3 fruit fly cellular contexts compared by ENCODE assay signal in the genomic region with DNA sequence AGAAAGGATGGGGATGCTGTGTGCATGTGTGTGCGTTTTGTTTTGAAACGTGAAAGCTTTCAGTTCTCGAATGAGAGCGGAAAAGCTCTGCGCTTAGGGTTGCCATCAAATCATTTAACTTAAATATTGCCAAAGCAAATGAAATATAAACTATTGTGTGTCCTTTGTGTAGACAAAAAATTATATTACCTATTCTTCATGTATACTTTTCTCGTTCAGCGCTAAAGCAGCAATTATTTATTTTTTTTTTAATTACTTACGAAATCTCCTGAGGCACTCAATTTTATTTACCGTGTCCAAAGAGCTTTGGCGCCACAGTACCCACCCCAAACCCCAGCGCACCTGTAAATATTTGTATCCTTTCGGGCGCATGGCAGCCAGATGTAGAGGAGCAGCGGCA.
TF ChIP-seq lines count a peak whose summit lies in the region.

No protein-coding gene starts in this region.

TF ChIP-seq in whole organism, adult, 20 proteins besides CTCF, POLR2A, EP300 and RAD21 (continued from another document):
- TF ChIP-seq Clk (GFP tag; optimal IDR thresholded peaks at IDR 0.05; lab: Kevin White, UChicago) = peak; percentile 52

TF ChIP-seq in whole organism, embryonic, 481 proteins besides CTCF, POLR2A, EP300 and RAD21 (continued from another document and continues in another):
- TF ChIP-seq CG13424 (tag; optimal IDR thresholded peaks at IDR 0.05; lab: Kevin White, UChicago) = peak; percentile 50
- no peak for TF ChIP-seq jing (GFP tag; optimal IDR thresholded peaks at IDR 0.05; lab: Kevin White, UChicago)
- TF ChIP-seq zf30C (GFP tag; optimal IDR thresholded peaks at IDR 0.05; lab: Kevin White, UChicago) = peak; percentile 33
- TF ChIP-seq Fer3 (tag; optimal IDR thresholded peaks at IDR 0.05; lab: Kevin White, UChicago) = peak; percentile 39
- no peak for TF ChIP-seq Mes4 (GFP tag; optimal IDR thresholded peaks at IDR 0.05; lab: Kevin White, UChicago)
- TF ChIP-seq her (GFP tag; optimal IDR thresholded peaks at IDR 0.05; lab: Kevin White, UChicago) = no peak
- peak; percentile 45 for TF ChIP-seq HHEX (GFP tag; optimal IDR thresholded peaks at IDR 0.05; lab: Kevin White, UChicago)
- no peak for TF ChIP-seq corto (GFP tag; optimal IDR thresholded peaks at IDR 0.05; lab: Kevin White, UChicago)
- TF ChIP-seq Hr51 (GFP tag; optimal IDR thresholded peaks at IDR 0.05; lab: Kevin White, UChicago) = peak in 1 of 2 experiments; percentile 53
- no peak for TF ChIP-seq CG32767 (GFP tag; IDR thresholded peaks at IDR 0.05; lab: Robert Waterston, UW)
- no peak for TF ChIP-seq CG1233 (GFP tag; optimal IDR thresholded peaks at IDR 0.05; lab: Kevin White, UChicago)
- TF ChIP-seq ash1 (GFP tag; optimal IDR thresholded peaks at IDR 0.05; lab: Kevin White, UChicago) = no peak
- no peak for TF ChIP-seq knrl (GFP tag; IDR thresholded peaks at IDR 0.05; lab: Robert Waterston, UW; ENCODE audit: partially characterized antibody)
- TF ChIP-seq Optix (GFP tag; IDR thresholded peaks at IDR 0.05; lab: Robert Waterston, UW) = no peak
- no peak for TF ChIP-seq CG2875 (GFP tag; optimal IDR thresholded peaks at IDR 0.05; lab: Kevin White, UChicago)
- TF ChIP-seq nmo (GFP tag; optimal IDR thresholded peaks at IDR 0.05; lab: Kevin White, UChicago) = no peak
- 0 out of 3 replicates have a peak, but pooled peaks have one; percentile 12 for TF ChIP-seq CG6175 (GFP tag; IDR thresholded peaks at IDR 0.05; lab: Robert Waterston, UW)
- TF ChIP-seq zen (tag; optimal IDR thresholded peaks at IDR 0.05; lab: Kevin White, UChicago) = no peak
- TF ChIP-seq Lhr (GFP tag; optimal IDR thresholded peaks at IDR 0.05; lab: Kevin White, UChicago) = no peak
- TF ChIP-seq E2f1 (GFP tag; IDR thresholded peaks at IDR 0.05; lab: Robert Waterston, UW) = 0 out of 2 replicates have a peak, but pooled peaks have one; percentile 31
- peak; percentile 11 for TF ChIP-seq Abd-B (GFP tag; optimal IDR thresholded peaks at IDR 0.05; lab: Kevin White, UChicago)
- TF ChIP-seq Ssrp (tag; optimal IDR thresholded peaks at IDR 0.05; lab: Kevin White, UChicago) = no peak
- TF ChIP-seq bcd (GFP tag; optimal IDR thresholded peaks at IDR 0.05; lab: Kevin White, UChicago) = peak; percentile 40
- TF ChIP-seq CG6689 (GFP tag; IDR thresholded peaks at IDR 0.05; lab: Robert Waterston, UW) = peak; percentile 49
- peak; percentile 51; the same call in 1 of the 2 replicates for TF ChIP-seq al (GFP tag; IDR thresholded peaks at IDR 0.05; lab: Robert Waterston, UW)
- TF ChIP-seq CG10543 (GFP tag; optimal IDR thresholded peaks at IDR 0.05; lab: Kevin White, UChicago) = peak; percentile 39
- TF ChIP-seq sim (GFP tag; IDR thresholded peaks at IDR 0.05; lab: Robert Waterston, UW) = no peak
- TF ChIP-seq Deaf1 (tag; optimal IDR thresholded peaks at IDR 0.05; lab: Kevin White, UChicago) = no peak
- TF ChIP-seq nom (GFP tag; optimal IDR thresholded peaks at IDR 0.05; lab: Kevin White, UChicago) = no peak
- TF ChIP-seq dysf (GFP tag; IDR thresholded peaks at IDR 0.05; lab: Robert Waterston, UW) = peak; percentile 64
- no peak for TF ChIP-seq Spps (tag; optimal IDR thresholded peaks at IDR 0.05; lab: Kevin White, UChicago)
- TF ChIP-seq CG9215 (GFP tag; IDR thresholded peaks at IDR 0.05; lab: Robert Waterston, UW) = peak; percentile 54; the same call in 1 of the 2 replicates
- no peak for TF ChIP-seq Bgb (GFP tag; IDR thresholded peaks at IDR 0.05; lab: Robert Waterston, UW; ENCODE audit: partially characterized antibody)
- peak; percentile 20 for TF ChIP-seq D19B (GFP tag; optimal IDR thresholded peaks at IDR 0.05; lab: Kevin White, UChicago)
- TF ChIP-seq CG1529 (GFP tag; optimal IDR thresholded peaks at IDR 0.05; lab: Kevin White, UChicago) = no peak
- peak; percentile 46 for TF ChIP-seq pho (GFP tag; optimal IDR thresholded peaks at IDR 0.05; lab: Kevin White, UChicago)
- no peak for TF ChIP-seq CG13287 (GFP tag; IDR thresholded peaks at IDR 0.05; lab: Robert Waterston, UW; ENCODE audit: partially characterized antibody)
- TF ChIP-seq CG4854 (GFP tag; optimal IDR thresholded peaks at IDR 0.05; lab: Kevin White, UChicago) = no peak
- TF ChIP-seq CG18011 (GFP tag; optimal IDR thresholded peaks at IDR 0.05; lab: Kevin White, UChicago) = peak; percentile 26
- TF ChIP-seq sd (tag; optimal IDR thresholded peaks at IDR 0.05; lab: Kevin White, UChicago) = peak; percentile 13
- TF ChIP-seq hth (optimal IDR thresholded peaks at IDR 0.05; lab: Kevin White, UChicago) = no peak
- no peak for TF ChIP-seq Doc3 (GFP tag; IDR thresholded peaks at IDR 0.05; lab: Robert Waterston, UW; ENCODE audit: partially characterized antibody)
- TF ChIP-seq CG9932 (GFP tag; IDR thresholded peaks at IDR 0.05; lab: Robert Waterston, UW) = peak; percentile 51; the same call in 1 of the 2 replicates
- TF ChIP-seq CG6813 (GFP tag; optimal IDR thresholded peaks at IDR 0.05; lab: Kevin White, UChicago) = no peak
- TF ChIP-seq ap (GFP tag; IDR thresholded peaks at IDR 0.05; lab: Robert Waterston, UW) = no peak
- no peak for TF ChIP-seq CG15073 (GFP tag; optimal IDR thresholded peaks at IDR 0.05; lab: Kevin White, UChicago)
- no peak for TF ChIP-seq Dref (GFP tag; IDR thresholded peaks at IDR 0.05; lab: Robert Waterston, UW)
- no peak for TF ChIP-seq CG4328 (GFP tag; optimal IDR thresholded peaks at IDR 0.05; lab: Kevin White, UChicago)
- peak; percentile 52 for TF ChIP-seq Hand (GFP tag; optimal IDR thresholded peaks at IDR 0.05; lab: Kevin White, UChicago)
- TF ChIP-seq Hey (tag; optimal IDR thresholded peaks at IDR 0.05; lab: Kevin White, UChicago) = no peak
- TF ChIP-seq Stat92E (GFP tag; optimal IDR thresholded peaks at IDR 0.05; lab: Kevin White, UChicago) = no peak
- TF ChIP-seq Sox100B (GFP tag; optimal IDR thresholded peaks at IDR 0.05; lab: Kevin White, UChicago) = peak; percentile 3
- TF ChIP-seq Dip3 (GFP tag; optimal IDR thresholded peaks at IDR 0.05; lab: Kevin White, UChicago) = peak; percentile 6
- peak; percentile 41 for TF ChIP-seq Oli (tag; optimal IDR thresholded peaks at IDR 0.05; lab: Kevin White, UChicago)
- no peak for TF ChIP-seq CG4424 (GFP tag; optimal IDR thresholded peaks at IDR 0.05; lab: Kevin White, UChicago)
- TF ChIP-seq gsb (GFP tag; IDR thresholded peaks at IDR 0.05; lab: Robert Waterston, UW) = no peak
- peak; percentile 54 for TF ChIP-seq ranshi (GFP tag; IDR thresholded peaks at IDR 0.05; lab: Robert Waterston, UW)
- TF ChIP-seq CG18599 (GFP tag; optimal IDR thresholded peaks at IDR 0.05; lab: Kevin White, UChicago) = peak; percentile 84
- no peak for TF ChIP-seq CG8765 (GFP tag; IDR thresholded peaks at IDR 0.05; lab: Robert Waterston, UW)
- peak; percentile 43; the same call in 2 of the 3 replicates for TF ChIP-seq tgo (GFP tag; IDR thresholded peaks at IDR 0.05; lab: Robert Waterston, UW)
- TF ChIP-seq CG9727 (GFP tag; optimal IDR thresholded peaks at IDR 0.05; lab: Kevin White, UChicago) = peak; percentile 26
- 0 out of 2 replicates have a peak, but pooled peaks have one; percentile 27 for TF ChIP-seq MBD-R2 (GFP tag; IDR thresholded peaks at IDR 0.05; lab: Robert Waterston, UW)
- peak; percentile 33 for TF ChIP-seq grau (tag; optimal IDR thresholded peaks at IDR 0.05; lab: Kevin White, UChicago)

TF ChIP-seq in whole organism, prepupa, 60 proteins besides CTCF, POLR2A, EP300 and RAD21 (continued from another document):
- TF ChIP-seq Sox102F (GFP tag; optimal IDR thresholded peaks at IDR 0.05; lab: Kevin White, UChicago) (no peak), CG11294 (GFP tag; IDR thresholded peaks at IDR 0.05; lab: Robert Waterston, UW) (no peak; the same call in 1 of the 2 replicates), CG16779 (tag; optimal IDR thresholded peaks at IDR 0.05; lab: Kevin White, UChicago) (no peak), Sox14 (GFP tag; optimal IDR thresholded peaks at IDR 0.05; lab: Kevin White, UChicago) (no peak), CG6276 (GFP tag; optimal IDR thresholded peaks at IDR 0.05; lab: Kevin White, UChicago) (no peak), CG8319 (GFP tag; optimal IDR thresholded peaks at IDR 0.05; lab: Kevin White, UChicago) (no peak), acj6 (GFP tag; optimal IDR thresholded peaks at IDR 0.05; lab: Kevin White, UChicago) (peak; percentile 18), CG1621 (tag; optimal IDR thresholded peaks at IDR 0.05; lab: Kevin White, UChicago) (no peak), ss (GFP tag; optimal IDR thresholded peaks at IDR 0.05; lab: Kevin White, UChicago) (peak in 1 of 2 experiments; percentile 28), CG8119 (GFP tag; IDR thresholded peaks at IDR 0.05; lab: Robert Waterston, UW) (no peak), Ets21C (GFP tag; optimal IDR thresholded peaks at IDR 0.05; lab: Kevin White, UChicago) (no peak), Met (GFP tag; optimal IDR thresholded peaks at IDR 0.05; lab: Kevin White, UChicago) (peak; percentile 14), vri (GFP tag; optimal IDR thresholded peaks at IDR 0.05; lab: Kevin White, UChicago) (no peak), CG11762 (GFP tag; optimal IDR thresholded peaks at IDR 0.05; lab: Kevin White, UChicago; ENCODE audit: insufficient read depth) (no peak), OdsH (GFP tag; optimal IDR thresholded peaks at IDR 0.05; lab: Kevin White, UChicago) (peak; percentile 40), CG32006 (GFP tag; optimal IDR thresholded peaks at IDR 0.05; lab: Kevin White, UChicago) (peak; percentile 53), achi (GFP tag; optimal IDR thresholded peaks at IDR 0.05; lab: Kevin White, UChicago) (peak; percentile 6), topi (GFP tag; optimal IDR thresholded peaks at IDR 0.05; lab: Kevin White, UChicago) (no peak), dsx (GFP tag; optimal IDR thresholded peaks at IDR 0.05; lab: Kevin White, UChicago; ENCODE audit: poor library complexity, severe bottlenecking) (no peak), Blimp-1 (GFP tag; optimal IDR thresholded peaks at IDR 0.05; lab: Kevin White, UChicago) (no peak), dac (GFP tag; optimal IDR thresholded peaks at IDR 0.05; lab: Kevin White, UChicago) (no peak), net (GFP tag; optimal IDR thresholded peaks at IDR 0.05; lab: Kevin White, UChicago) (peak; percentile 4), CG10631 (GFP tag; optimal IDR thresholded peaks at IDR 0.05; lab: Kevin White, UChicago) (peak; percentile 40), CG31627 (GFP tag; optimal IDR thresholded peaks at IDR 0.05; lab: Kevin White, UChicago) (peak; percentile 13), Smox (GFP tag; optimal IDR thresholded peaks at IDR 0.05; lab: Kevin White, UChicago) (peak; percentile 28), Ets96B (tag; optimal IDR thresholded peaks at IDR 0.05; lab: Kevin White, UChicago) (no peak), Eip93F (GFP tag; optimal IDR thresholded peaks at IDR 0.05; lab: Kevin White, UChicago) (no peak), Lpt (GFP tag; optimal IDR thresholded peaks at IDR 0.05; lab: Kevin White, UChicago) (no peak)
